Fruit fly (Drosophila melanogaster): Measurements from ENCODE around the gene NimB2.

NimB2 gene

DNA sequence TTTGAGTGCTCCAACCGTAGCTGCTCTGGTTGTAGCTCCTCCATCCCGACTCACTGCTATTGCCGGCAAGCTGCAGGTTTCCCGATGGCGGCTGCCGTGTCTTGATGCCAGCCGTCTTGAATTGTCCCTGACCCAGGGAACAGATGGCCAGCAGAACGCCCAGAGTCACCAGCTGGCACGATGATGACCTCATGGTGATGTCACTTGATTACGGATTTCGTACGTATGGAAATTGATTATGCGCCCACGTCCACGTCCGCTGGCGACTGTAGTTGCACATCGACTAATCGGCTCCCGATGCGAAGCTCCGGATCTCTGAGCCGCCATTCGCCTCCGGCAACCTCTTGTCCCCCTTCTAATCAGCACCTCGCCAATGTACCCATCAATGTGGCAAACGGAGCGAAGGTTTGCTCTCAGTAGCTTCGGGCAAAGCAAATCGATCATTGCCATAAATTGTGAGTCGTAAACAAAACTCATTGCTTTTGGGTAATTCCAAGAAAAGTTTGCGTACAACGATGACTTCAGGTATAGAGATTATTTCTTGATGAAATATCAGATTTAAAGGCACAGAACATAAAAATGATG, at the start of gene NimB2:
Gene NimB2, minus strand, starts transcription at position 287 of the 585 bp plus-strand sequence.
- peak; percentile 4 for TF ChIP-seq noc (tag; optimal IDR thresholded peaks at IDR 0.05)

DNA sequence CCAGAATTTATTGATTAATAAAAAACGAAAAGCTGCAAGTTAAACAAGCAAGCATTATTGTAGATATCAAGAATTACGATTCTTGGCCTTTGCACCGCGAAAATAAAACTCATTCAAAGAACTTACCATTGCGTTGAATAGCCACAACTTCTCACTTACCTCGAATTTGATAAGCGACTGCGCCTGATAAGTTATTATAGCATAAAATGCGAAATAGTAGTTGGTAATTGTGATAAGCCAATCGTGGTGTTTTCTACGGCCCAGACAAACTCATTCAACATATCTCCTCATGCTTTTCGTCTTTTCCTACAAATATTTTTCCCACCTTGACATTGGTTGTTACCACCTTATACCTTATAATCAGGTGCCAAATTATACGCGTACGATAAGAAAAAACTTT, 48.3 kb upstream of the NimB2 start:
- TF ChIP-seq noc (tag; optimal IDR thresholded peaks at IDR 0.05) = no peak

DNA sequence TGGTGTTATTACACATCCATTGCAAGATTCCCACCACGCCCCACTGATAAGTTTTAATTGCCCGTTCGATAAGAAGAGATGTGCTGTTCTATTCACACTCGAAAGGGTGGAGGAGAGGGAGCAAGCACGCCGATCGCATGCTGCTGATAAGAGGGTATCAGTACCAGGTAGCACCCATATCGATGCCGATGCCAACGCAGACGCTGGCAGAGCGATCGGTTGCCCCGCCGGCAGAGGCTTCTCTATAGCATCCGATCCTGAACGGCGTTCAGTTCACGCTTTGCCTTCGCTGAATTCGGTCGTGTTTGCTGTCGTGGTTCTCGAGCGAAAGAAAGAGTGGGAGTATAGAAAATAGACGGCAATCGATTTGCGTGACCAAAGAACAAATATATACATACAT, 46.7 kb upstream of the NimB2 start:
- peak; percentile 62 for TF ChIP-seq noc (tag; optimal IDR thresholded peaks at IDR 0.05)

DNA sequence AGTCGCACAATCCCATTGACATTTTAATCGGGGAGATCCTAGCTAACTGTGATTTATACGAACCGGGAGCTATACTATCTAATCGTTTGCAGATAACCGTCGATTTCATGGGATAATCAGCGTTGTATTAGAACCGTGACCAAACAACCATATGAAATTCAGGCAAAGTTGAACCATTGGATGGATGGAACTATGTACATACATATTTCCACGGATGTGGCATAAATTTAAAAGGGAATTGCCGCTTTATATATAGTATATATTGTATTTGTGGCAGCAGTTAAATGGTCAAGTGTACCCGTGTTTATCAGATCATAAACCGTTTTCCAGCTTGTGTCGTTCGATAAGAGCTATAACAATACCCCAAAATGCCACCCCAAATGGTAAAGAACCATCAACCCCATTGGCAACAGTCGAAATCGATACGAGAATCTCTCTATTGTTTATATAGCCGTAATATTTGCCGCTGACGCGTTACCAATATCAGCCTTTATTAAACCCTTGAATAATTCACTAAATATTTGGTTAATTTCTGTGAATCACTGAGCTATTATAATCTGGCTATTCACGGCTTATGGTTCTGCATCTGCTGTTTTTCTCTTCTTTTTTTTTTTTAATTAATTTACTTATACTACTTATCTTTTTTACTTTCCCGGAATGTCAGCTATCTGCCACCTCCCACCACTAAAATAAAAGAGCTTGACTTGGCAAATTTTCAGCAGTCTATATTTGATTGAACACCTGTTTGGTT, 45.7 kb upstream of the NimB2 start, which contains the start of gene bgm:
Gene bgm, plus strand, starts transcription at position 701 of the 751 bp plus-strand sequence.
- no peak for TF ChIP-seq noc (tag; optimal IDR thresholded peaks at IDR 0.05)

DNA sequence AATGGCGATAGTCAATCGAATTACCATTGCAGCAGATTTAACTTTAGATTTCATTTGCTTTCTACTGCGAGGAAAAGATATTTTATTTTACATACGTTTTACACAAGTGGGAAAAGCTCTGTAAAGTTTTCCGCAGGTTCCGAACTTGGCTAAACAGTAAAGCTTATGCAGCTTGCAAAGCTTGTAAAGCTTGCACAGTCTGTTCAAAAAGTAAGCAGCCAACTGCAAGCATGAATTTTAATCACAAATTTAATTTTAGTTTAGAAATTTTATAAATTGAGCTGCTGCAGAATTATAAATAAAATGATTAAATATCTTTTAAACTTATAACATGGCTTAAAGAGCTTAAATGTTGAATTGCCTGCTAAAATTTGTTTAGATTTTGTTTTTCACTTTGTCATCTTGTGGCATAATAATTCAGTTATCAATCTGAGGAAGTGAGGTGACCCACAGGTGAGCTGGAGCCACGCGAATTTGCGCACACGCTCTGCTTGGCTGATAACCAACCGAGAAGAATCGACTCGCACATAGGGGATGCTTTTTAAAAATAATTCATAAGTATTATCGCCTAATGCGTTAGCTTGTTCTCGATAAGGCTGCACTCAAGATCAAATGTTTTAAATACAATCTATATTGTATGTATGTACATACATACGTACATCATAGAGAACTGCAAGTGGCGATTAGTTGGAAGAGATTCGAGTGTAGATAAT, 44.9 kb upstream of the NimB2 start:
- peak; percentile 84 for TF ChIP-seq noc (tag; optimal IDR thresholded peaks at IDR 0.05)

DNA sequence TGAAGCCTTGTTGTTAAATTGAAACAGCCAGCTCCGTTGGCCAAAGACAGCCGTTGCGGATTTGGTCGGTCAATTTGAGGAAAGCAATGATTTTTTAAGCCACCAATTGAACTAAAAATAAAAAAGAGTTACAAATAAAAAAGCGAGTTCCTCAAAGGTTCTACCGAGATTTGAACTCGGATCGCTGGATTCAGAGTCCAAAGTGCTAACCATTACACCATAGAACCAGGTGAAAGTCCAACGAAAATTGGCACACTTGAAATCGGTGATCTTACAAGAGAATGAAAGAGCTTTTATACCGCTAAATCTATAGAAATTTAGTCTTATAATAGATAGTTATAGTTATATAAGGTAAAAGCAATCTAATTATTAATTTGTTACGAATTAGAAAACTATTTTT, 43.6 kb upstream of the NimB2 start:
- TF ChIP-seq noc (tag; optimal IDR thresholded peaks at IDR 0.05) = no peak

DNA sequence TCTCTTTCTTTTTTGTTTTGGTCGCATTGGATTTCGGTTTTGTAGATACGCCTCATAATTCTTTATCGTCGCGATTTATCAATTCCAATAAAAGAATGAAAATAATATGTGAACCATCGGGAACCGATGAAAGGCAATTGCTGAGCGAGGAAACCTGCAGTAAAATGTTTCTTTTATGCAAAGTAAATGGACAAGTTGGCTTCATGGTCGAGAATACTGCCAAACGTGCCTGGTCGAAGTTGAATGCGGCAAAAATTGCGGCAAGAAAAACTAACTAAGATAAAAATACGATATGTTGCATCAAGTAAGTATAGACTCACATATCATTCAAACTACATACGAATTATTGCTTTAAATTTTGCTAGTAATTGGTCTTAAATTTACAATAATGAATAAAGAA, 41.0 kb upstream of the NimB2 start, which contains the start of gene CG42692:
Gene CG42692, plus strand, starts transcription at position 301 of the 400 bp plus-strand sequence.
- TF ChIP-seq noc (tag; optimal IDR thresholded peaks at IDR 0.05) = no peak

DNA sequence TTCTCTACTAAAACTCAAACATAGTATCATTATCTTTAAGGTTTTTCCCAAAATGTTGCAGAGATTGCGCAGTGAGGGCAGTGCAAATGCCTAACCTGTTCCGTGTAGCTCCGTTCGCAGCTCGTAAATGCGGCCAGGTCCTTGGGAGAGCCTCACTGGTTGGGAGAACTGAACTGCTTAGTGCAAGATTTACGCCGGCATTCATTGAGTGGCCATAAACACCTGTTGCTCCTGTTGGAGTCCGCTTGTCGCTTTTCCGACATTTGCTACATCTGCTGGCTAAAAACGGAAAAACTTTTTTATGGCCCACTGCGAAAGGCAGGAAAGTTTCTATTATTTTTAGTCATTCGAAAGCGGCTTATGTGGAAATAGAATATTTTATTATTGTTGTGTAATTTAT, 35.1 kb upstream of the NimB2 start:
- TF ChIP-seq noc (tag; optimal IDR thresholded peaks at IDR 0.05) = no peak

DNA sequence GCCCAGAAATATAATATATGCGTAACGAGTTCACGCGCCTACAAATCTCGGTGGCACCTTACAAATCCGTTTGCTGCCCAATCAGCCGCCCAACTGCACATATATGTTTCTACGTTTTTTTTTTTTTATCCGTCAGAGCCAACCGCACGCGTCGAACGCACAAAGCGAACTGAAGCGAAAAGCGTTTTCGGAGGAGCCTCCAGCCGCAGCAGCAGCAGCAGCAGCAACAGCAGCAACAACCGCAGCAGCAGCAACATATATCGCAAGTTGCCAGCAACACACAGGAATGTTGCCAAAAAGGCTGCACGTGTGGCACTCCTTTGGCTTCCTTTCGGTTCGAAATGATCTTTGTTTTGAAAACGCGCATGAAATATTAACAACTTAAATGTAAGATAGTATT, 34.3 kb upstream of the NimB2 start, which contains the start of gene rk:
Gene rk, minus strand, starts transcription at position 171 of the 400 bp plus-strand sequence.
- TF ChIP-seq noc (tag; optimal IDR thresholded peaks at IDR 0.05) = no peak

DNA sequence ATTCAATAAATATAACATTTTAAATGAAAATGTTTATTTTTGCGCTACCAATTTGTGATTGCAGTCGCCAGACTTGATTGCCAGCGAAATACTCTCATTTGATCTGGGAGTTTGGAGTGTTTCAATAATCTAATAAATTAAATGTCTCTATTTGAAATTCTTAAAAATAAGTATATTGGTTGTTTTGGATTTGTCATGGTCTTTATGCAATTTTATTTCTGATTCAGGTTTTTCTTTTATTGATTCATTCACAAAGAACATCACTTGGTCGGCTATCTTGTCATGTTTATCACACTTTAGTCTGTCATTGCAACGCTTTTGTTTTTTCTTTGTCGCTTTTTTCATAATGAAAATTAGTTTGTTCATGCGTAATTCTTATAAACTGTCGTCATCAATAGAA, 32.1 kb upstream of the NimB2 start:
- no peak for TF ChIP-seq noc (tag; optimal IDR thresholded peaks at IDR 0.05)

DNA sequence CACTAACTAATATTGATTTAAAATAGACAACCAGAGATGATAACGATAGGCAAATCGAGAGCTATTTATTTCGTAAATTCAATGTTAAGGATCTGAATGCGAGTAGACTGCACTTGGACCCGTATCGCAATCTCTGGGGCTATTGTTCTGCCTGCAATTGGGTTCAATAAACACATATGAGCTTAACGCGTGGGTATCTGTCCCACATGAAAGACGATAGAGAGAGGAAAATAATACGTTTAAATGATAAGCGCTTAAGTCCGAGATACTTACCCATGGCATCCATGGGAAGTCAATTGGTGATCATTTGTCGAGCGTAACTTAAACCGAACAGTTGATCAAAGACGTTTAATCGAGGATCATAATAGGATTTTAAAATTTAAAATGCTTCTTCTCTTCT, 13.0 kb upstream of the NimB2 start, which contains the start of gene NimC2:
Gene NimC2, plus strand, starts transcription at position 301 of the 400 bp plus-strand sequence.
- no peak for TF ChIP-seq noc (tag; optimal IDR thresholded peaks at IDR 0.05)

DNA sequence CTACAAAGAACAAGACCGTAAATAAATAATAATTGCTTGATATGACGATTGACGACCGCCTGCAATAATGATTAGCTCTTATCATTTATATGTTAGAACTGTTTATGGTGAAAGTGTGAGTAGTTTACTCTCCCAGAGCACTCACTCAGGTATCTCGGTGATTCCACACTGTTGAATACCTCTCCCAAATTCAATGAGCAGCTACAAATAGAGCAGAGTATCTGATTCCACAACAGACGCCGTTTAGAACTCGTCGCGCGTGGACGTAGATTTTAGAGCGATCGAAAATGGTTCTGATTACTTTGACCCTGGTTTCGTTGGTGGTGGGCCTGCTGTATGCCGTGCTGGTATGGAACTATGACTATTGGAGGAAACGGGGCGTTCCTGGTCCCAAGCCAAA, 10.3 kb upstream of the NimB2 start, which contains the start of gene Cyp28a5:
Gene Cyp28a5, plus strand, starts transcription at position 230 of the 400 bp plus-strand sequence.
- TF ChIP-seq noc (tag; optimal IDR thresholded peaks at IDR 0.05) = peak; percentile 28

DNA sequence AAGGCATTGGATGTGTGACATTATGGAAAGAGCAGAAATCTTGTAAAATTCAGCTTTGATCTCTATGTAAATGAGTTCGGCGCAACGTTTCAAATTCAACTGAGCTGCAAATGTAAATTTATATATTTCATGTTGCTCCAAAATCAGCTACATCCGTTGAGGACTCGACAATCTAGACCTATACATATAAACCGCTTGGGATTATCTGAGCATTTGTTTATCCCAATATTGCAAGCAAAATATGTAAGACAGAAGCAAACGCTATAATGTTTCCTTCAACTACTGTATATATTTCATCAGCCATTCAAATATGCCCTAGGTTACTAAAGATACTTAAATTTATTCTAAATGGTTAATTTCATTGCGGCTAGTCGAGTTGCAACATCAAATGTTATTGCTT, 9.9 kb upstream of the NimB2 start, which contains the start of gene NimC1:
Gene NimC1, minus strand, starts transcription at position 101 of the 400 bp plus-strand sequence.
- no peak for TF ChIP-seq noc (tag; optimal IDR thresholded peaks at IDR 0.05)

DNA sequence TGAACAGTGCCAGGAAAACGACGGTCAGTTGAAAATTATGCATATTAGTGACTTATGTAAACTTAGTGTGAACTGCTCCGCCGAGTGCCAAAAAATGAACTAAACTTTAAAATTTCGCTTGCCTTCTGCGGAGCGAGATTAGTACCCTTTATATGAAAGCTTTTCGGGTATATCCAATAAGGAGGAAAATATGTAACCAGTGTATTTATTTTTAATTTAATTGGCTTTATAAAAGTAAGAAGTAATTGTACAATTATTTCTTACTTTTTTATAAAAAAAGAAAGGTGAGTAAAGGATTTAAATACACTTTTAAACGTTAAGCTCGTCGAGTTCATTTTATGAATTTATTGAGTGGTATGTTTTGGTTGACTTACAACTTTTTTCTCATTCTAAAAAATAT, 6.0 kb upstream of the NimB2 start, which contains the start of gene He:
Gene He, minus strand, starts transcription at position 101 of the 400 bp plus-strand sequence.
- no peak for TF ChIP-seq noc (tag; optimal IDR thresholded peaks at IDR 0.05)

DNA sequence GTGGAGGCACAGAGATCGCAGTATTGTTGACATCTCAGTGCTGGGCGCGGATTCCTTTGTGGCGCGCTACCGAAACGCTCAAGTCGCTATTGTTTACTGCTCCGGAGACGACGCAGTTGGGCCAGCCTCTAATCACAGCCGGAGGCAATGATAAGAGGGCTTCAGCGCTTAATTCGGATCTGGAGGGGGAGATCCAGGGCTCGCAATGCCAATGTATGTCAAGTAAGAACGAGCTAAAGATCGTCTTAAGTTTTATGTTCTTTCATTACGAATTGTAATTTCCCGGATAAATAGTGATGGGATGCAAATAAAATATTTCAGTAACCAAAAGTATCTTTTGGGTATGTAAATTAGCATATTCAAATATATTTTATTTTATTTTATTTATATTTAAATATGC, 3.1 kb upstream of the NimB2 start, which contains the start of the genes NimB4 and NimB5:
Gene NimB4, minus strand, starts transcription at position 101 of the 400 bp plus-strand sequence.
Gene NimB5, plus strand, starts transcription at position 302 of the 400 bp plus-strand sequence.
- TF ChIP-seq noc (tag; optimal IDR thresholded peaks at IDR 0.05) = no peak

DNA sequence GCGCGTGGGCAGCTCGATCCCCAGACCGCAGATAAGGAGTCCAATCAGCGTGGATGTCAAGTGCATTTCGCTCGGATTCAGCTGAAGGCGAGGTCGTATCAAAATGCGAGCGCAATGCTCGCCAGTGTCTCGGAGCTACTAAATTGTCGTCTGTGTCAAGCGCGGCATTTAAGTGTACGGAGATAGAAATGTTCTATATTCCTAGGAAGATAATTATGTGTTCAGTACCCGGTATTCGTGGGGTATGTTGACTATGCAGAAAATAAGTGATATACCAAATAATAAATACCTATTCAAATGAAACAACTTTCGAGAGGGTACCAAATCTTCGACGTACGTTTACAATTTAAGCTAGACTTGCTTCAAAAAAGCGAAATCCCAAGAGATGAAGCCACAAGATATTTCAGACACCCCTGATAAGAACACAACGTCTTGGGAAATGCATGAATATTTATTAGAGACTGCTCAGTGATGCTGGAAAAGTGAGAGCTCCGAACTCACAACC, 1.1 kb upstream of the NimB2 start, which contains the start of gene NimB3:
Gene NimB3, minus strand, starts transcription at position 140 of the 505 bp plus-strand sequence.
- TF ChIP-seq noc (tag; optimal IDR thresholded peaks at IDR 0.05) = no peak
